Fruit fly (Drosophila melanogaster) whole organism, embryonic: ENCODE results near the gene Tpr2.

ENCODE experiments used
- Blimp-1 ChIP-seq: fragments of 200-800 bp; sonication (Bioruptor generic); optimal IDR thresholded peaks from 3 replicates; lab custom pipeline; 2018; ENCODE audit warnings: missing biosample characterization, missing genetic modification characterization, mild to moderate bottlenecking, moderate library complexity, missing genetic modification reagents
- C15 ChIP-seq: fragments of 200-800 bp; sonication (Bioruptor generic); IDR thresholded peaks from 3 replicates; pipeline ENCODE4 v1.3.6; 2022; ENCODE audit warnings: missing biosample characterization, missing genetic modification characterization
- CG10274 ChIP-seq: fragments of 200-800 bp; sonication (Bioruptor generic); optimal IDR thresholded peaks from 3 replicates; lab custom pipeline; 2017; ENCODE audit warnings: missing biosample characterization, mild to moderate bottlenecking, missing genetic modification characterization
- CG10654 ChIP-seq: fragments of 200-800 bp; sonication (Bioruptor generic); optimal IDR thresholded peaks from 2 replicates; lab custom pipeline; 2016; ENCODE audit warnings: missing biosample characterization, missing genetic modification characterization
- CG11398 ChIP-seq: fragments of 200-800 bp; sonication (Bioruptor generic); optimal IDR thresholded peaks from 2 replicates; lab custom pipeline; 2016; ENCODE audit warnings: missing biosample characterization, missing genetic modification characterization
- CG11504 ChIP-seq: fragments of 200-800 bp; sonication (Bioruptor generic); optimal IDR thresholded peaks from 3 replicates; lab custom pipeline; 2019; ENCODE audit warnings: missing biosample characterization, mild to moderate bottlenecking, missing genetic modification characterization, moderate library complexity
- CG13296 ChIP-seq: fragments of 200-800 bp; sonication (Bioruptor generic); optimal IDR thresholded peaks from 3 replicates; lab custom pipeline; 2018; ENCODE audit warnings: missing biosample characterization, mild to moderate bottlenecking, missing genetic modification characterization
- CG13624 ChIP-seq: fragments of 200-800 bp; sonication (Bioruptor generic); optimal IDR thresholded peaks from 2 replicates; lab custom pipeline; 2016; ENCODE audit warnings: missing biosample characterization, missing genetic modification characterization
- CG15601 ChIP-seq: fragments of 200-800 bp; sonication (Bioruptor generic); optimal IDR thresholded peaks from 3 replicates; lab custom pipeline; 2019; ENCODE audit warnings: missing biosample characterization, mild to moderate bottlenecking, missing genetic modification characterization, moderate library complexity
- CG16813 ChIP-seq: fragments of 200-800 bp; sonication (Bioruptor generic); IDR thresholded peaks from 3 replicates; pipeline ENCODE4 v1.3.6; 2022; ENCODE audit warnings: missing biosample characterization, missing genetic modification characterization; ENCODE audit not compliant: partially characterized antibody
- CG17829 ChIP-seq: fragments of 200-800 bp; optimal IDR thresholded peaks from 2 replicates; lab custom pipeline; 2019; ENCODE audit warnings: missing biosample characterization, mild to moderate bottlenecking, missing genetic modification characterization, moderate library complexity
- CG17912 ChIP-seq: fragments of 200-800 bp; sonication (Bioruptor generic); optimal IDR thresholded peaks from 2 replicates; lab custom pipeline; 2018; ENCODE audit warnings: missing biosample characterization, mild to moderate bottlenecking, missing genetic modification characterization
- CG2129 ChIP-seq: fragments of 200-800 bp; sonication (Bioruptor generic); IDR thresholded peaks from 2 replicates; pipeline ENCODE4 v1.3.6; 2022; ENCODE audit warnings: missing biosample characterization, missing genetic modification characterization; ENCODE audit not compliant: partially characterized antibody
- CG30431 ChIP-seq: fragments of 200-800 bp; sonication (Bioruptor generic); optimal IDR thresholded peaks from 2 replicates; lab custom pipeline; 2017; ENCODE audit warnings: missing biosample characterization, missing genetic modification characterization
- CG3065 ChIP-seq: fragments of 200-800 bp; sonication (Bioruptor generic); optimal IDR thresholded peaks from 2 replicates; lab custom pipeline; 2016; ENCODE audit warnings: missing biosample characterization, missing genetic modification characterization
- CG31441 ChIP-seq: fragments of 200-800 bp; sonication (Bioruptor generic); IDR thresholded peaks from 2 replicates; pipeline ENCODE4 v1.3.6; 2022; ENCODE audit warnings: missing biosample characterization, missing genetic modification characterization
- CG34224 ChIP-seq: fragments of 200-800 bp; sonication (Bioruptor generic); IDR thresholded peaks from 3 replicates; pipeline ENCODE4 v1.3.6; 2022; ENCODE audit warnings: missing biosample characterization, missing genetic modification characterization; ENCODE audit not compliant: partially characterized antibody
- CG5245 ChIP-seq: fragments of 200-800 bp; sonication (Bioruptor generic); optimal IDR thresholded peaks from 3 replicates; lab custom pipeline; 2016; ENCODE audit warnings: missing biosample characterization, missing genetic modification characterization
- CG6272 ChIP-seq: fragments of 200-800 bp; sonication (Bioruptor generic); IDR thresholded peaks from 2 replicates; pipeline ENCODE4 v1.3.6; 2022; ENCODE audit warnings: missing biosample characterization, missing genetic modification characterization
- CG6765 ChIP-seq: fragments of 200-800 bp; sonication (Bioruptor generic); optimal IDR thresholded peaks from 3 replicates; lab custom pipeline; 2017; ENCODE audit warnings: missing biosample characterization, mild to moderate bottlenecking, missing genetic modification characterization
- CG7357 ChIP-seq: fragments of 200-800 bp; sonication (Bioruptor generic); IDR thresholded peaks from 3 replicates; pipeline ENCODE4 v1.3.6; 2022; ENCODE audit warnings: missing biosample characterization, missing genetic modification characterization
- CG8281 ChIP-seq: fragments of 200-800 bp; sonication (Bioruptor generic); optimal IDR thresholded peaks from 2 replicates; lab custom pipeline; 2018; ENCODE audit warnings: missing biosample characterization, mild to moderate bottlenecking, missing genetic modification characterization, moderate library complexity
- CrebB ChIP-seq: fragments of 200-800 bp; sonication (Bioruptor generic); optimal IDR thresholded peaks from 3 replicates; lab custom pipeline; 2018; ENCODE audit warnings: missing biosample characterization, mild to moderate bottlenecking, missing genetic modification characterization
- Dfd ChIP-seq, 2 experiments: fragments of >200 bp; optimal IDR thresholded peaks; 2 replicates each; lab custom pipeline; 2017; ENCODE audit warnings: missing biosample characterization in 2 of 2, missing genetic modification characterization in 2 of 2
- Doc3 ChIP-seq: fragments of 200-800 bp; sonication (Bioruptor generic); IDR thresholded peaks from 3 replicates; pipeline ENCODE4 v1.3.6; 2022; ENCODE audit warnings: missing biosample characterization, missing genetic modification characterization; ENCODE audit not compliant: partially characterized antibody
- Hand ChIP-seq: fragments of 200-800 bp; sonication (Bioruptor generic); optimal IDR thresholded peaks from 2 replicates; lab custom pipeline; 2017; ENCODE audit warnings: mild to moderate bottlenecking, missing biosample characterization, missing genetic modification reagents, missing genetic modification characterization
- Max ChIP-seq: fragments of 200-800 bp; sonication (Bioruptor generic); optimal IDR thresholded peaks from 2 replicates; lab custom pipeline; 2016; ENCODE audit warnings: missing biosample characterization, mild to moderate bottlenecking, missing genetic modification characterization
- Meics ChIP-seq: fragments of 200-800 bp; sonication (Bioruptor generic); optimal IDR thresholded peaks from 2 replicates; lab custom pipeline; 2017; ENCODE audit warnings: missing biosample characterization, mild to moderate bottlenecking, missing genetic modification characterization
- NC2β ChIP-seq: fragments of 200-800 bp; sonication (Bioruptor generic); optimal IDR thresholded peaks from 2 replicates; lab custom pipeline; 2016; ENCODE audit warnings: missing biosample characterization, missing genetic modification characterization
- Nf-YA ChIP-seq: fragments of 200-800 bp; sonication (Bioruptor generic); IDR thresholded peaks from 2 replicates; pipeline ENCODE4 v1.3.6; 2022; ENCODE audit warnings: missing biosample characterization, missing genetic modification characterization
- Nf-YC ChIP-seq: fragments of 200-800 bp; optimal IDR thresholded peaks from 3 replicates; lab custom pipeline; 2019; ENCODE audit warnings: missing biosample characterization, mild to moderate bottlenecking, missing genetic modification characterization, moderate library complexity
- Rfx ChIP-seq: fragments of 200-800 bp; sonication (Bioruptor generic); IDR thresholded peaks from 2 replicates; pipeline ENCODE4 v1.3.6; 2022; ENCODE audit warnings: missing biosample characterization, missing genetic modification characterization
- Tbp ChIP-seq: fragments of >200 bp; optimal IDR thresholded peaks from 2 replicates; lab custom pipeline; 2018; ENCODE audit warnings: missing biosample characterization, missing genetic modification characterization
- YL-1 ChIP-seq: fragments of 200-800 bp; sonication (Bioruptor generic); optimal IDR thresholded peaks from 3 replicates; lab custom pipeline; 2017; ENCODE audit warnings: missing biosample characterization, mild to moderate bottlenecking, missing genetic modification characterization
- ab ChIP-seq: fragments of 200-800 bp; sonication (Bioruptor generic); optimal IDR thresholded peaks from 2 replicates; lab custom pipeline; 2016; ENCODE audit warnings: missing biosample characterization, missing genetic modification characterization
- ac ChIP-seq: fragments of 200-800 bp; sonication (Bioruptor generic); optimal IDR thresholded peaks from 3 replicates; lab custom pipeline; 2017; ENCODE audit warnings: missing biosample characterization, mild to moderate bottlenecking, missing genetic modification characterization
- br ChIP-seq: fragments of >200 bp; optimal IDR thresholded peaks from 2 replicates; lab custom pipeline; 2017
- btn ChIP-seq: fragments of 200-800 bp; sonication (Bioruptor generic); optimal IDR thresholded peaks from 2 replicates; lab custom pipeline; 2016; ENCODE audit warnings: missing biosample characterization, missing genetic modification characterization
- dan ChIP-seq: fragments of 200-800 bp; sonication (Bioruptor generic); IDR thresholded peaks from 2 replicates; pipeline ENCODE4 v1.3.6; 2022; ENCODE audit warnings: missing biosample characterization, missing genetic modification characterization
- dm ChIP-seq: fragments of 200-800 bp; sonication (Bioruptor generic); optimal IDR thresholded peaks from 3 replicates; lab custom pipeline; 2016; ENCODE audit warnings: missing biosample characterization, missing genetic modification characterization
- gcm2 ChIP-seq: fragments of 200-800 bp; sonication (Bioruptor generic); optimal IDR thresholded peaks from 2 replicates; lab custom pipeline; 2016; ENCODE audit warnings: missing biosample characterization, missing genetic modification characterization
- lbe ChIP-seq: fragments of 200-800 bp; sonication (Bioruptor generic); optimal IDR thresholded peaks from 2 replicates; lab custom pipeline; 2016; ENCODE audit warnings: missing biosample characterization, mild to moderate bottlenecking, missing genetic modification characterization
- onecut ChIP-seq: fragments of 200-800 bp; sonication (Bioruptor generic); IDR thresholded peaks from 2 replicates; pipeline ENCODE4 v1.3.6; 2022; ENCODE audit warnings: missing biosample characterization, missing genetic modification characterization
- pan ChIP-seq, 4 experiments: fragments of >200 bp in 3 of 4; fragments of 200-800 bp in 1 of 4; sonication (Bioruptor generic) in 1 of 4; optimal IDR thresholded peaks in 3 of 4; IDR thresholded peaks in 1 of 4; 2 replicates each; pipeline versions ENCODE4 v1.3.6 to Lab custom; 2017 to 2022; ENCODE audit warnings: missing biosample characterization in 2 of 4, missing genetic modification characterization in 2 of 4, mixed read lengths in 1 of 4
- pb ChIP-seq: fragments of 200-800 bp; sonication (Bioruptor generic); optimal IDR thresholded peaks from 3 replicates; lab custom pipeline; 2016; ENCODE audit warnings: missing biosample characterization, missing genetic modification characterization
- run ChIP-seq: fragments of 200-800 bp; sonication (Bioruptor generic); optimal IDR thresholded peaks from 3 replicates; lab custom pipeline; 2018; ENCODE audit warnings: missing biosample characterization, mild to moderate bottlenecking, missing genetic modification characterization
- sens ChIP-seq: fragments of 200-800 bp; sonication (Bioruptor generic); peaks from one replicate; lab custom pipeline; 2016; ENCODE audit warnings: missing biosample characterization, missing genetic modification characterization
- sqz ChIP-seq: fragments of 200-800 bp; sonication (Bioruptor generic); optimal IDR thresholded peaks from 3 replicates; lab custom pipeline; 2018; ENCODE audit warnings: missing biosample characterization, mild to moderate bottlenecking, missing genetic modification characterization
- ssp ChIP-seq: fragments of 200-800 bp; sonication (Bioruptor generic); IDR thresholded peaks from 2 replicates; pipeline ENCODE4 v1.3.6; 2022; ENCODE audit warnings: missing biosample characterization, missing genetic modification characterization
- stc ChIP-seq: fragments of 200-800 bp; sonication (Bioruptor generic); IDR thresholded peaks from 2 replicates; pipeline ENCODE4 v1.3.6; 2022; ENCODE audit warnings: missing biosample characterization, missing genetic modification characterization
- sug ChIP-seq: fragments of 200-800 bp; optimal IDR thresholded peaks from 2 replicates; lab custom pipeline; 2019; ENCODE audit warnings: missing biosample characterization, mild to moderate bottlenecking, missing genetic modification characterization, moderate library complexity
- vnd ChIP-seq: fragments of 200-800 bp; sonication (Bioruptor generic); IDR thresholded peaks from 3 replicates; pipeline ENCODE4 v1.3.6; 2022; ENCODE audit warnings: missing biosample characterization, missing genetic modification characterization; ENCODE audit not compliant: partially characterized antibody

Tpr2 gene

dm6 chr2L:16526015-16526518, 34.7 kb downstream of the Tpr2 start (continued):
- TF ChIP-seq NC2β (GFP tag; lab: Kevin White, UChicago) (no peak), CG30431 (GFP tag; lab: Kevin White, UChicago) (no peak), Rfx (peak; percentile 41; the same call in 1 of the 2 replicates), Doc3 (GFP tag; lab: Robert Waterston, UW) (no peak), Tbp (GFP tag; lab: Kevin White, UChicago) (no peak), CG8281 (tag; lab: Kevin White, UChicago) (no peak), YL-1 (GFP tag; lab: Kevin White, UChicago) (peak; percentile 35), btn (GFP tag; lab: Kevin White, UChicago) (no peak), CG11398 (GFP tag; lab: Kevin White, UChicago) (no peak), lbe (GFP tag; lab: Kevin White, UChicago) (peak; percentile 70), Nf-YA (no peak), sens (GFP tag; lab: Kevin White, UChicago) (peak; percentile 16), br (lab: Kevin White, UChicago) (no peak), Nf-YC (peak; percentile 67), sug (peak; percentile 92), CG10274 (GFP tag; lab: Kevin White, UChicago) (no peak), pan (optimal IDR thresholded peaks at IDR 0.05; lab: Kevin White, UChicago) (no peak), pan (GFP tag; optimal IDR thresholded peaks at IDR 0.05 in 1 of 2, IDR thresholded peaks at IDR 0.05 in 1 of 2) (peak in 1 of 2 experiments; percentile 42), stc (GFP tag; lab: Robert Waterston, UW) (no peak), Max (peak; percentile 28), vnd (GFP tag; lab: Robert Waterston, UW) (no peak), sqz (GFP tag; lab: Kevin White, UChicago) (peak; percentile 79), CG11504 (tag; lab: Kevin White, UChicago) (peak; percentile 14), onecut (no peak; the same call in none of the 2 replicates), run (tag; lab: Kevin White, UChicago) (no peak), gcm2 (GFP tag; lab: Kevin White, UChicago) (no peak), Dfd (GFP tag; optimal IDR thresholded peaks at IDR 0.05; lab: Kevin White, UChicago) (no peak), dan (GFP tag; lab: Robert Waterston, UW) (no peak), CG34224 (GFP tag; lab: Robert Waterston, UW) (peak; percentile 69), CG17829 (tag; lab: Kevin White, UChicago) (no peak), ab (no peak), ssp (no peak), ac (no peak), dm (GFP tag; lab: Kevin White, UChicago) (peak; percentile 41), CG3065 (GFP tag; lab: Kevin White, UChicago) (no peak), CG17912 (GFP tag; lab: Kevin White, UChicago) (no peak), Blimp-1 (GFP tag; lab: Kevin White, UChicago) (no peak), pb (GFP tag; lab: Kevin White, UChicago) (peak; percentile 34), CG16813 (GFP tag; lab: Robert Waterston, UW) (0 out of 3 replicates have a peak, but pooled peaks have one; percentile 15), CG13296 (peak; percentile 31), CG6272 (GFP tag; lab: Robert Waterston, UW) (no peak), Meics (GFP tag; lab: Kevin White, UChicago) (no peak)

dm6 chr2L:16526578-16526977, 35.2 kb downstream of the Tpr2 start:
- no peak for TF ChIP-seq CG2129 (GFP tag; lab: Robert Waterston, UW)
- TF ChIP-seq CG7357 (GFP tag; lab: Robert Waterston, UW): no peak
- no peak for TF ChIP-seq CG17912 (GFP tag; lab: Kevin White, UChicago)
- no peak for TF ChIP-seq Hand
- TF ChIP-seq CG10654 (GFP tag; lab: Kevin White, UChicago): no peak
- no peak for TF ChIP-seq C15 (GFP tag; lab: Robert Waterston, UW)
- no peak for TF ChIP-seq CG13624 (GFP tag; lab: Kevin White, UChicago)
- TF ChIP-seq Doc3 (GFP tag; lab: Robert Waterston, UW): no peak
- TF ChIP-seq CG6765 (GFP tag; lab: Kevin White, UChicago): peak; percentile 35
- TF ChIP-seq CG5245 (GFP tag; lab: Kevin White, UChicago): no peak
- TF ChIP-seq CG15601 (tag; lab: Kevin White, UChicago): no peak
- TF ChIP-seq CG31441: no peak
- TF ChIP-seq CrebB: no peak
